Worm (Caenorhabditis elegans) whole organism, midembryonic: ENCODE results near the gene col-130.

Source experiments
- T22C8.4 ChIP-seq: fragments of 200-800 bp; sonication (Bioruptor generic); IDR thresholded peaks from 2 replicates; pipeline ENCODE4 v1.3.6; 2022; ENCODE audit warnings: missing genetic modification characterization, missing compliant biosample characterization
- cog-1 ChIP-seq: sonication (generic microtip); optimal IDR thresholded peaks from 2 replicates; lab custom pipeline; 2016; ENCODE audit warnings: missing genetic modification characterization, missing compliant biosample characterization
- flt-1 ChIP-seq: fragments of 200-800 bp; sonication (Bioruptor generic); IDR thresholded peaks from 2 replicates; pipeline ENCODE4 v1.3.6; 2022; ENCODE audit warnings: missing genetic modification characterization, missing compliant biosample characterization
- klf-2 ChIP-seq: fragments of 200-800 bp; sonication (Bioruptor generic); conservative IDR thresholded peaks from 2 replicates; pipeline ENCODE4 v1.3.6; 2022; ENCODE audit warnings: missing genetic modification reagents, missing genetic modification characterization, missing compliant biosample characterization
- med-1 ChIP-seq: sonication (generic microtip); optimal IDR thresholded peaks from 2 replicates; lab custom pipeline; 2017; ENCODE audit warnings: missing genetic modification characterization, mild to moderate bottlenecking, missing compliant biosample characterization, antibody characterized with exemption, missing genetic modification reagents; ENCODE audit not compliant: insufficient read depth
- tab-1 ChIP-seq: fragments of 200-800 bp; sonication (Bioruptor generic); IDR thresholded peaks from 2 replicates; pipeline ENCODE4 v1.3.6; 2022; ENCODE audit warnings: missing genetic modification characterization, missing compliant biosample characterization
- ztf-23 ChIP-seq: fragments of 200-800 bp; sonication (Bioruptor generic); IDR thresholded peaks from 2 replicates; pipeline ENCODE4 v1.3.6; 2022; ENCODE audit warnings: missing genetic modification reagents, missing genetic modification characterization, missing compliant biosample characterization
- ztf-29 ChIP-seq: fragments of 200-800 bp; sonication (Bioruptor generic); IDR thresholded peaks from 2 replicates; pipeline ENCODE4 v1.3.6; 2022; ENCODE audit warnings: missing genetic modification reagents, missing genetic modification characterization, missing compliant biosample characterization

ce11 chrIV:12389951-12390350, 38.4 kb downstream of the col-130 start, which contains the start of gene spe-45:
- TF ChIP-seq med-1 (GFP tag; lab: Kevin White, UChicago) (no peak), ztf-29 (no peak), tab-1 (GFP tag; lab: Robert Waterston, UW) (no peak), ztf-23 (GFP tag; lab: Robert Waterston, UW) (no peak), flt-1 (GFP tag; lab: Robert Waterston, UW) (no peak), klf-2 (no peak), cog-1 (tag; lab: Kevin White, UChicago) (no peak), T22C8.4 (GFP tag; lab: Robert Waterston, UW) (no peak)
